Worm (Caenorhabditis elegans): Measurements from ENCODE around the gene mlt-10.

Gene mlt-10

ce11 chrII:555371-555770, 8.9 kb downstream of the mlt-10 start:
- no peak for TF ChIP-seq egl-27 (tag; optimal IDR thresholded peaks at IDR 0.05)
- TF ChIP-seq sea-2 (GFP tag; optimal IDR thresholded peaks at IDR 0.05), result no peak
- TF ChIP-seq hmg-11 (tag; optimal IDR thresholded peaks at IDR 0.05), result peak; percentile 30
- no peak for TF ChIP-seq tbx-2 (tag; optimal IDR thresholded peaks at IDR 0.05)
- TF ChIP-seq nhr-67 (tag; optimal IDR thresholded peaks at IDR 0.05), result no peak
- no peak for TF ChIP-seq pqm-1 (tag; optimal IDR thresholded peaks at IDR 0.05)
- peak; percentile 44 for TF ChIP-seq pha-4 (tag; optimal IDR thresholded peaks at IDR 0.05)
- TF ChIP-seq aly-2 (tag; optimal IDR thresholded peaks at IDR 0.05), result no peak
- TF ChIP-seq ceh-28 (tag; optimal IDR thresholded peaks at IDR 0.05), result peak; percentile 67
- no peak for TF ChIP-seq fkh-10 (GFP tag; optimal IDR thresholded peaks at IDR 0.05)
- TF ChIP-seq eor-1 (tag; optimal IDR thresholded peaks at IDR 0.05), result no peak
- TF ChIP-seq ama-1 (optimal IDR thresholded peaks at IDR 0.05), result no peak
- TF ChIP-seq fkh-2 (tag; optimal IDR thresholded peaks at IDR 0.05), result no peak
- no peak for TF ChIP-seq ztf-11 (tag; optimal IDR thresholded peaks at IDR 0.05)

DNA sequence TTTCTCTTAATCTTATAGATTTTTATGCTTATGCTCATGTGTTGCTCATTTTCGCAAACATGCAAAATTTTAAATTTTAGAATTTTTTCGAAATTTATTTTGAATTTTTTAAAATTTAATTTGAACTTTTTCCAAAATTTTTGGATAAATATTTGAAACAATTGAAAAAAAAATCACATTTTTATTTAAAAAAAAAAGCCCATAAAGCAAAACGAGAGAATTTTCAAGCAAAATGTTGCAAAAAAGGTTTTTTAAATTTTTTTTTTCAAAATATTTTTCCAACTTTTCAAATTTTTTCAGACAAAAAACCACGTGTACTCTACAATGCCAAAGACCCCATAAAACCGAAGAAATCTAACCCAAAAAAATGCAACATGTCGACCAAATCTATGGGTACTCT, 9.7 kb downstream of the mlt-10 start, which contains the start of the genes C09E8.1 and C09E8.6:
TSS of gene C09E8.1 (plus strand) at position 301 of the 400 bp plus-strand sequence.
TSS of gene C09E8.6 (plus strand) at position 313 of the 400 bp plus-strand sequence.
- TF ChIP-seq lin-39 (tag; optimal IDR thresholded peaks at IDR 0.05) (no peak), ceh-28 (tag; optimal IDR thresholded peaks at IDR 0.05) (no peak), nhr-28 (tag; optimal IDR thresholded peaks at IDR 0.05) (no peak), lin-15B (tag; optimal IDR thresholded peaks at IDR 0.05) (no peak), daf-12 (tag; optimal IDR thresholded peaks at IDR 0.05) (no peak), eor-1 (tag; optimal IDR thresholded peaks at IDR 0.05) (no peak), aly-2 (tag; optimal IDR thresholded peaks at IDR 0.05) (no peak), R02D3.7 (tag; optimal IDR thresholded peaks at IDR 0.05) (no peak), ZK546.5 (tag; optimal IDR thresholded peaks at IDR 0.05) (no peak), zag-1 (tag; optimal IDR thresholded peaks at IDR 0.05) (no peak), snpc-4 (tag; optimal IDR thresholded peaks at IDR 0.05) (no peak), pha-4 (tag; optimal IDR thresholded peaks at IDR 0.05) (no peak), fos-1 (tag; optimal IDR thresholded peaks at IDR 0.05) (no peak), ztf-4 (tag; optimal IDR thresholded peaks at IDR 0.05) (no peak), ztf-11 (tag; optimal IDR thresholded peaks at IDR 0.05) (no peak)

- TF ChIP-seq nhr-23 (tag; optimal IDR thresholded peaks at IDR 0.05), result peak; percentile 48
- no peak for TF ChIP-seq ZK546.5 (tag; optimal IDR thresholded peaks at IDR 0.05)
- no peak for TF ChIP-seq fkh-2 (tag; optimal IDR thresholded peaks at IDR 0.05)
- TF ChIP-seq skn-1 (tag; optimal IDR thresholded peaks at IDR 0.05), result no peak
- peak; percentile 40 for TF ChIP-seq ceh-28 (tag; optimal IDR thresholded peaks at IDR 0.05)
Measured at ce11 chrII:568776-569175, 22.3 kb downstream of the mlt-10 start, which contains the start of gene W08F4.5. W08F4.5 (minus strand) TSS chrII:568876.

- TF ChIP-seq nhr-11 (tag; optimal IDR thresholded peaks at IDR 0.05), result no peak
- TF ChIP-seq ztf-11 (tag; optimal IDR thresholded peaks at IDR 0.05), result no peak
- no peak for TF ChIP-seq lin-15B (tag; optimal IDR thresholded peaks at IDR 0.05)
- TF ChIP-seq nhr-12 (tag; optimal IDR thresholded peaks at IDR 0.05), result no peak
- TF ChIP-seq unc-39 (tag; optimal IDR thresholded peaks at IDR 0.05), result no peak
- TF ChIP-seq lin-39 (tag; optimal IDR thresholded peaks at IDR 0.05), result no peak
- TF ChIP-seq daf-12 (tag; optimal IDR thresholded peaks at IDR 0.05), result no peak
- TF ChIP-seq fkh-10 (GFP tag; optimal IDR thresholded peaks at IDR 0.05), result no peak
Measured at ce11 chrII:572010-572409, 25.5 kb downstream of the mlt-10 start, which contains the start of gene mlt-8. mlt-8 (minus strand) TSS chrII:572110.

DNA sequence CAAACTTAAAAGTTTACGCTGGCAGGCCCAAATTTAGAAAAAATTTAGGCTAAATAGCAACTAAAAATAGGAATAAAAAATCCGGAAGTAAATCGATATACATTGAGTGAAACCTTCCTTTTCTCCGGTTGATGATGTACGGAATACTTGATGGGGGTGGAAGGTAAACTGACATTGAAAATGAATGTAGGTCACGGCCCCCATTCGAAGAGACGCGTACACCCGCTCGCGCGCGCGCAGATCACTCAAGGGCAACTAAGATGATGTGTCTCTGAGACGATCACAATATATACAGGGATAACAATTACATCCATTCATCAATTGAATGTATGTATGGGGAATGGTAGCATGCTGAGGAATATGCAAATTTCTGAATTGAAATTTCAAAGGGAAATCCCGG, 27.6 kb downstream of the mlt-10 start:
- TF ChIP-seq nhr-25 (tag; optimal IDR thresholded peaks at IDR 0.05), result peak; percentile 61
- peak; percentile 78 for TF ChIP-seq nhr-23 (tag; optimal IDR thresholded peaks at IDR 0.05)
- TF ChIP-seq sea-2 (GFP tag; optimal IDR thresholded peaks at IDR 0.05), result no peak

ce11 chrII:577632-578031, 31.1 kb downstream of the mlt-10 start, which contains the start of gene W08F4.7:
W08F4.7 (minus strand) TSS chrII:577732.
- TF ChIP-seq lin-15B (tag; optimal IDR thresholded peaks at IDR 0.05) (no peak), nhr-67 (tag; optimal IDR thresholded peaks at IDR 0.05) (no peak), nhr-25 (tag; optimal IDR thresholded peaks at IDR 0.05) (no peak), aly-2 (tag; optimal IDR thresholded peaks at IDR 0.05) (no peak), nhr-11 (tag; optimal IDR thresholded peaks at IDR 0.05) (no peak), hmg-11 (tag; optimal IDR thresholded peaks at IDR 0.05) (no peak), ztf-4 (tag; optimal IDR thresholded peaks at IDR 0.05) (no peak), nfya-1 (tag; optimal IDR thresholded peaks at IDR 0.05; ENCODE audit: insufficient read depth) (no peak), zag-1 (tag; optimal IDR thresholded peaks at IDR 0.05) (no peak), pha-4 (tag; optimal IDR thresholded peaks at IDR 0.05) (no peak), ama-1 (optimal IDR thresholded peaks at IDR 0.05) (no peak), lin-39 (tag; optimal IDR thresholded peaks at IDR 0.05) (no peak), fkh-10 (GFP tag; optimal IDR thresholded peaks at IDR 0.05) (no peak), egl-27 (tag; optimal IDR thresholded peaks at IDR 0.05) (no peak), ceh-16 (tag; optimal IDR thresholded peaks at IDR 0.05) (no peak), daf-12 (tag; optimal IDR thresholded peaks at IDR 0.05) (no peak), tbx-2 (tag; optimal IDR thresholded peaks at IDR 0.05) (no peak)
